Fruit fly (Drosophila melanogaster) whole organism, prepupa: ENCODE measurements around the gene sip1.

Source experiments
- CG11294 ChIP-seq: fragments of 200-800 bp; sonication (Bioruptor generic); IDR thresholded peaks from 2 replicates; pipeline ENCODE4 v1.3.6; 2022; ENCODE audit warnings: missing biosample characterization, missing genetic modification characterization
- CG11762 ChIP-seq: fragments of 200-800 bp; sonication (Bioruptor generic); optimal IDR thresholded peaks from 3 replicates; lab custom pipeline; 2016; ENCODE audit warnings: missing biosample characterization, missing genetic modification characterization; ENCODE audit not compliant: insufficient read depth
- CG3032 ChIP-seq: fragments of 200-800 bp; optimal IDR thresholded peaks from 2 replicates; lab custom pipeline; 2019; ENCODE audit warnings: missing biosample characterization, mild to moderate bottlenecking, missing genetic modification characterization, moderate library complexity
- CG4318 ChIP-seq: fragments of 200-800 bp; sonication (Bioruptor generic); optimal IDR thresholded peaks from 3 replicates; lab custom pipeline; 2017; ENCODE audit warnings: missing biosample characterization, mild to moderate bottlenecking, missing genetic modification characterization
- CG6276 ChIP-seq: fragments of 200-800 bp; sonication (Bioruptor generic); optimal IDR thresholded peaks from 2 replicates; lab custom pipeline; 2017; ENCODE audit warnings: missing biosample characterization, mild to moderate bottlenecking, missing genetic modification characterization
- Ets21C ChIP-seq: fragments of 200-800 bp; sonication (Bioruptor generic); optimal IDR thresholded peaks from 3 replicates; lab custom pipeline; 2016; ENCODE audit warnings: missing biosample characterization, missing genetic modification characterization
- Gug ChIP-seq: fragments of 200-800 bp; sonication (Bioruptor generic); IDR thresholded peaks from 2 replicates; pipeline ENCODE4 v1.3.6; 2022; ENCODE audit warnings: missing biosample characterization, missing genetic modification characterization
- Lpt ChIP-seq: fragments of 200-800 bp; sonication (Bioruptor generic); optimal IDR thresholded peaks from 3 replicates; lab custom pipeline; 2016; ENCODE audit warnings: missing biosample characterization, missing genetic modification characterization
- OdsH ChIP-seq: fragments of 200-800 bp; sonication (Bioruptor generic); optimal IDR thresholded peaks from 3 replicates; lab custom pipeline; 2016; ENCODE audit warnings: missing biosample characterization, missing genetic modification characterization
- Sox102F ChIP-seq: fragments of 200-800 bp; sonication (Bioruptor generic); optimal IDR thresholded peaks from 2 replicates; lab custom pipeline; 2016; ENCODE audit warnings: missing biosample characterization, mild to moderate bottlenecking, missing genetic modification characterization
- svp ChIP-seq: fragments of 200-800 bp; sonication (Bioruptor generic); peaks from one replicate; lab custom pipeline; 2016; ENCODE audit warnings: missing biosample characterization, missing genetic modification characterization

DNA sequence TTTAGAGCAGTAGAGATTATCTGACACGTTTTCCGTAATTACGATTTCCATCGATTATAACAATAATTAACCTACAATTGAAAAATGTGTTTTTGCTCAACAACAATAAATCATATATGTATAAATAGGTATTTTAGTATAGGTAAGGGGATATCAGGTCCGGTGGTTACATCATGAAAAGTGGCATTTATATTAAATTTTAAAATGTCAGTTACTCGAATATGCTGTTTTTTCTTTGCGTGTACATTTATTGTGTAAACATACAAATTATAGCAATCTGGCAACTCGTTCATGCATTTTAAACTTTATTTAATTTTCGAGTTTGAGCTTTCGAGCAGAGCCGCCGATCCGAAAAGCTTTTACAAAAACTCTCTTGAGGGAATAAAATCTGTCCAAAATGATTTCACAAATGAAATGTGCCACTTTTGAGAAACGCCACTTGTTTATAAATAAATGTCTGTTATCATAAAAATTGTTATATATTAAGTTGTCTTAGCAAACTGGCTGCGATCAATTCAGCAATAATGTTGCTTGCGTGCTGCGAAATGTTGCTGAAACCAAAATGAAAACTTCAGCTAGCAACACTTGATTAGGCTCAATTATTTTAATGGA, 22.8 kb downstream of the sip1 start:
- TF ChIP-seq Sox102F (GFP tag; lab: Kevin White, UChicago), result peak; percentile 18
- no peak for TF ChIP-seq Gug (GFP tag; lab: Robert Waterston, UW)
- TF ChIP-seq CG3032 (tag; lab: Kevin White, UChicago), result peak; percentile 13
- no peak for TF ChIP-seq CG11762 (GFP tag; lab: Kevin White, UChicago)
- no peak for TF ChIP-seq CG11294 (GFP tag; lab: Robert Waterston, UW)
- TF ChIP-seq svp, result peak; percentile 26
- TF ChIP-seq CG6276 (GFP tag; lab: Kevin White, UChicago), result peak; percentile 40
- no peak for TF ChIP-seq CG4318 (GFP tag; lab: Kevin White, UChicago)
- peak; percentile 36 for TF ChIP-seq Lpt (GFP tag; lab: Kevin White, UChicago)
- TF ChIP-seq Ets21C (GFP tag; lab: Kevin White, UChicago), result no peak
- TF ChIP-seq OdsH (GFP tag; lab: Kevin White, UChicago), result peak; percentile 50
